Worm (Caenorhabditis elegans): ENCODE results near the gene let-756.

- no peak for TF ChIP-seq klf-2 (GFP tag; conservative IDR thresholded peaks at IDR 0.05)
- no peak for TF ChIP-seq med-1 (GFP tag; optimal IDR thresholded peaks at IDR 0.05; ENCODE audit: insufficient read depth)
- TF ChIP-seq ztf-23 (GFP tag; IDR thresholded peaks at IDR 0.05): no peak
- TF ChIP-seq flt-1 (GFP tag; IDR thresholded peaks at IDR 0.05): no peak
- TF ChIP-seq ztf-29 (GFP tag; IDR thresholded peaks at IDR 0.05): no peak
These were observed 11.2 kb upstream of the let-756 start, which contains the start of gene oatr-1 for ce11 chrIII:6395706-6396232.

Data from whole organism, midembryonic.